Worm (Caenorhabditis elegans) whole organism, young adult: ENCODE data around the gene brd-1.

Experiments used
- B0035.1 ChIP-seq: sonication (generic microtip); optimal IDR thresholded peaks from 2 replicates; lab custom pipeline; 2016; ENCODE audit warnings: missing genetic modification characterization, mild to moderate bottlenecking, missing compliant biosample characterization, missing genotype, missing genetic modification reagents
- C06A6.2 ChIP-seq: fragments of 200-800 bp; sonication (Bioruptor generic); conservative IDR thresholded peaks from 2 replicates; pipeline ENCODE4 v1.3.6; 2022; ENCODE audit warnings: missing genetic modification characterization, missing compliant biosample characterization
- C17E4.6 ChIP-seq: fragments of 200-800 bp; sonication (Bioruptor generic); IDR thresholded peaks from 2 replicates; pipeline ENCODE4 v1.3.6; 2022; ENCODE audit warnings: missing genetic modification reagents, missing genetic modification characterization, missing compliant biosample characterization
- F23B12.7 ChIP-seq: sonication (generic microtip); optimal IDR thresholded peaks from 2 replicates; lab custom pipeline; 2017; ENCODE audit warnings: missing genetic modification characterization, mild to moderate bottlenecking, missing compliant biosample characterization, antibody characterized with exemption, moderate library complexity; ENCODE audit not compliant: insufficient read depth
- F33H1.4 ChIP-seq: fragments of 200-800 bp; sonication (Bioruptor generic); IDR thresholded peaks from 2 replicates; pipeline ENCODE4 v1.3.6; 2022; ENCODE audit warnings: missing genetic modification reagents, missing genetic modification characterization, missing compliant biosample characterization
- F52B5.7 ChIP-seq: sonication (generic microtip); optimal IDR thresholded peaks from 2 replicates; lab custom pipeline; 2016; ENCODE audit warnings: mild to moderate bottlenecking, missing genetic modification characterization, missing compliant biosample characterization
- F57A8.1 ChIP-seq: fragments of 200-800 bp; sonication (Bioruptor generic); optimal IDR thresholded peaks from 2 replicates; lab custom pipeline; 2018; ENCODE audit warnings: mild to moderate bottlenecking, missing genetic modification characterization, moderate library complexity, missing compliant biosample characterization
- F57C9.4 ChIP-seq: sonication (generic microtip); optimal IDR thresholded peaks from 2 replicates; lab custom pipeline; 2017; ENCODE audit warnings: mild to moderate bottlenecking, missing genetic modification characterization, missing compliant biosample characterization
- T07F8.4 ChIP-seq: sonication (generic microtip); optimal IDR thresholded peaks from 2 replicates; lab custom pipeline; 2016; ENCODE audit warnings: mild to moderate bottlenecking, missing genetic modification characterization, moderate library complexity, missing compliant biosample characterization
- Y53F4B.3 ChIP-seq: fragments of 200-800 bp; sonication (Bioruptor generic); IDR thresholded peaks from 2 replicates; pipeline ENCODE4 v1.3.6; 2022; ENCODE audit warnings: missing genetic modification reagents, missing genetic modification characterization, missing compliant biosample characterization
- Y56A3A.18 ChIP-seq: fragments of 200-800 bp; sonication (Bioruptor generic); IDR thresholded peaks from 2 replicates; pipeline ENCODE4 v1.3.6; 2022; ENCODE audit warnings: missing genetic modification reagents, missing genetic modification characterization, missing compliant biosample characterization
- Y79H2A.3 ChIP-seq: fragments of 200-800 bp; sonication (Bioruptor generic); conservative IDR thresholded peaks from 2 replicates; pipeline ENCODE4 v1.3.6; 2022; ENCODE audit warnings: missing genetic modification reagents, missing genetic modification characterization, missing compliant biosample characterization
- Y95B8A.8 ChIP-seq: fragments of 200-800 bp; sonication (Bioruptor generic); IDR thresholded peaks from 2 replicates; pipeline ENCODE4 v1.3.6; 2022; ENCODE audit warnings: missing genetic modification reagents, missing genetic modification characterization, missing compliant biosample characterization
- ZK185.1 ChIP-seq: sonication (generic microtip); optimal IDR thresholded peaks from 2 replicates; lab custom pipeline; 2016; ENCODE audit warnings: mild to moderate bottlenecking, missing genetic modification characterization, missing compliant biosample characterization; ENCODE audit not compliant: poor library complexity, severe bottlenecking
- ama-1 ChIP-seq, 3 experiments: fragments of 150-350 bp in 1 of 3; sonication (generic microtip) in 2 of 3; optimal IDR thresholded peaks; 2 replicates each; lab custom pipeline; 2014 to 2018; ENCODE audit warnings: missing biosample characterization in 2 of 3, missing genetic modification characterization in 2 of 3, missing genetic modification reagents in 2 of 3
- aptf-2 ChIP-seq: fragments of 200-800 bp; sonication (Bioruptor generic); conservative IDR thresholded peaks from 2 replicates; pipeline ENCODE4 v1.3.6; 2022; ENCODE audit warnings: missing genetic modification reagents, missing genetic modification characterization, missing compliant biosample characterization
- atf-7 ChIP-seq: sonication (generic microtip); optimal IDR thresholded peaks from 2 replicates; lab custom pipeline; 2017; ENCODE audit warnings: mild to moderate bottlenecking, missing genetic modification characterization, missing compliant biosample characterization
- athp-1 ChIP-seq: sonication (generic microtip); optimal IDR thresholded peaks from 2 replicates; lab custom pipeline; 2017; ENCODE audit warnings: mild to moderate bottlenecking, missing genetic modification characterization, missing compliant biosample characterization
- attf-3 ChIP-seq: fragments of 200-800 bp; sonication (Bioruptor generic); conservative IDR thresholded peaks from 2 replicates; pipeline ENCODE4 v1.3.6; 2022; ENCODE audit warnings: missing genetic modification reagents, missing genetic modification characterization, missing compliant biosample characterization
- bed-1 ChIP-seq: fragments of 200-800 bp; sonication (Bioruptor generic); IDR thresholded peaks from 2 replicates; pipeline ENCODE4 v1.3.6; 2022; ENCODE audit warnings: missing genetic modification reagents, missing genetic modification characterization, missing compliant biosample characterization
- cebp-1 ChIP-seq, 2 experiments: fragments of 200-800 bp in 1 of 2; sonication (Bioruptor generic) in 1 of 2; sonication (generic microtip) in 1 of 2; IDR thresholded peaks in 1 of 2; optimal IDR thresholded peaks in 1 of 2; 2 replicates each; pipeline versions ENCODE4 v1.3.6 to Lab custom; 2017 to 2022; ENCODE audit warnings: missing compliant biosample characterization in 2 of 2, missing genetic modification characterization in 2 of 2, mild to moderate bottlenecking in 1 of 2, missing genetic modification reagents in 1 of 2, moderate library complexity in 1 of 2
- cebp-2 ChIP-seq: fragments of 200-800 bp; sonication (Bioruptor generic); IDR thresholded peaks from 2 replicates; pipeline ENCODE4 v1.3.6; 2022; ENCODE audit warnings: missing genetic modification characterization, missing compliant biosample characterization
- ceh-100 ChIP-seq: fragments of 200-800 bp; sonication (Bioruptor generic); IDR thresholded peaks from 2 replicates; pipeline ENCODE4 v1.3.6; 2022; ENCODE audit warnings: missing genetic modification reagents, missing genetic modification characterization, missing compliant biosample characterization
- ceh-27 ChIP-seq: fragments of 200-800 bp; sonication (Bioruptor generic); optimal IDR thresholded peaks from 2 replicates; lab custom pipeline; 2018; ENCODE audit warnings: mild to moderate bottlenecking, missing genetic modification characterization, moderate library complexity, missing compliant biosample characterization
- ceh-40 ChIP-seq: fragments of 200-800 bp; sonication (Bioruptor generic); IDR thresholded peaks from 2 replicates; pipeline ENCODE4 v1.3.6; 2022; ENCODE audit warnings: missing genetic modification characterization, missing compliant biosample characterization
- ceh-58 ChIP-seq: fragments of 200-800 bp; sonication (Bioruptor generic); IDR thresholded peaks from 2 replicates; pipeline ENCODE4 v1.3.6; 2022; ENCODE audit warnings: missing genetic modification characterization, missing compliant biosample characterization
- ceh-79 ChIP-seq: sonication (generic microtip); optimal IDR thresholded peaks from 2 replicates; lab custom pipeline; 2017; ENCODE audit warnings: mild to moderate bottlenecking, missing genetic modification characterization, missing compliant biosample characterization
- die-1 ChIP-seq: sonication (generic microtip); optimal IDR thresholded peaks from 2 replicates; lab custom pipeline; 2016; ENCODE audit warnings: missing genotype, mild to moderate bottlenecking, missing genetic modification characterization, missing compliant biosample characterization
- dpl-1 ChIP-seq: fragments of 150-350 bp; optimal IDR thresholded peaks from 2 replicates; lab custom pipeline; 2014; ENCODE audit warnings: missing biosample characterization, missing genetic modification reagents, missing genetic modification characterization
- efl-1 ChIP-seq: fragments of 150-350 bp; optimal IDR thresholded peaks from 2 replicates; lab custom pipeline; 2014; ENCODE audit warnings: missing biosample characterization, missing genetic modification reagents, missing genetic modification characterization
- egl-18 ChIP-seq: fragments of 200-800 bp; sonication (Bioruptor generic); IDR thresholded peaks from 2 replicates; pipeline ENCODE4 v1.3.6; 2022; ENCODE audit warnings: missing genetic modification reagents, missing genetic modification characterization, missing compliant biosample characterization
- hlh-12 ChIP-seq: sonication (generic microtip); optimal IDR thresholded peaks from 2 replicates; lab custom pipeline; 2016; ENCODE audit warnings: missing genetic modification characterization, missing compliant biosample characterization
- hmg-20 ChIP-seq: fragments of 200-800 bp; sonication (Bioruptor generic); IDR thresholded peaks from 2 replicates; pipeline ENCODE4 v1.3.6; 2022; ENCODE audit warnings: missing genetic modification reagents, missing genetic modification characterization, missing compliant biosample characterization
- let-526 ChIP-seq: fragments of 200-800 bp; sonication (Bioruptor generic); IDR thresholded peaks from 2 replicates; pipeline ENCODE4 v1.3.6; 2022; ENCODE audit warnings: missing genetic modification reagents, missing genetic modification characterization, missing compliant biosample characterization
- lin-54 ChIP-seq: fragments of 200-800 bp; sonication (Bioruptor generic); optimal IDR thresholded peaks from 2 replicates; lab custom pipeline; 2018; ENCODE audit warnings: mild to moderate bottlenecking, missing genetic modification characterization, missing compliant biosample characterization
- madf-3 ChIP-seq: fragments of 200-800 bp; sonication (Bioruptor generic); IDR thresholded peaks from 2 replicates; pipeline ENCODE4 v1.3.6; 2022; ENCODE audit warnings: missing genetic modification reagents, missing genetic modification characterization, missing compliant biosample characterization
- mxl-1 ChIP-seq: sonication (generic microtip); optimal IDR thresholded peaks from 2 replicates; lab custom pipeline; 2016; ENCODE audit warnings: missing genetic modification characterization, missing compliant biosample characterization
- nhr-120 ChIP-seq: fragments of 200-800 bp; sonication (Bioruptor generic); IDR thresholded peaks from 2 replicates; pipeline ENCODE4 v1.3.6; 2022; ENCODE audit warnings: missing genetic modification characterization, missing compliant biosample characterization
- pha-4 ChIP-seq: fragments of 150-350 bp; sonication (generic microtip); optimal IDR thresholded peaks from 2 replicates; lab custom pipeline; 2014; ENCODE audit warnings: missing biosample characterization, missing genetic modification reagents, missing genetic modification characterization
- rcor-1 ChIP-seq: fragments of 200-800 bp; sonication (Bioruptor generic); IDR thresholded peaks from 2 replicates; pipeline ENCODE4 v1.3.6; 2022; ENCODE audit warnings: missing genetic modification reagents, missing genetic modification characterization, missing compliant biosample characterization
- tbp1 ChIP-seq: fragments of 200-800 bp; sonication (Bioruptor generic); optimal IDR thresholded peaks from 2 replicates; lab custom pipeline; 2018; ENCODE audit warnings: mild to moderate bottlenecking, missing genetic modification characterization, missing compliant biosample characterization
- tbx-9 ChIP-seq: sonication (generic microtip); optimal IDR thresholded peaks from 2 replicates; lab custom pipeline; 2016; ENCODE audit warnings: borderline replicate concordance, missing genetic modification characterization, inconsistent platforms, missing compliant biosample characterization
- tlf-1 ChIP-seq: fragments of 200-800 bp; sonication (Bioruptor generic); optimal IDR thresholded peaks from 2 replicates; lab custom pipeline; 2018; ENCODE audit warnings: mild to moderate bottlenecking, missing genetic modification characterization, missing compliant biosample characterization
- unc-130 ChIP-seq: sonication (generic microtip); optimal IDR thresholded peaks from 2 replicates; lab custom pipeline; 2016; ENCODE audit warnings: missing genetic modification reagents, missing genetic modification characterization, missing compliant biosample characterization
- zim-3 ChIP-seq: sonication (generic microtip); optimal IDR thresholded peaks from 2 replicates; lab custom pipeline; 2017; ENCODE audit warnings: mild to moderate bottlenecking, missing genetic modification characterization, moderate library complexity, missing compliant biosample characterization
- ztf-22 ChIP-seq: fragments of 200-800 bp; sonication (Bioruptor generic); optimal IDR thresholded peaks from 2 replicates; lab custom pipeline; 2018; ENCODE audit warnings: mild to moderate bottlenecking, missing genetic modification characterization, moderate library complexity, missing compliant biosample characterization
- ztf-25 ChIP-seq: fragments of 200-800 bp; sonication (Bioruptor generic); IDR thresholded peaks from 2 replicates; pipeline ENCODE4 v1.3.6; 2022; ENCODE audit warnings: missing genetic modification reagents, missing genetic modification characterization, missing compliant biosample characterization
- ztf-28 ChIP-seq: fragments of 200-800 bp; sonication (Bioruptor generic); IDR thresholded peaks from 2 replicates; pipeline ENCODE4 v1.3.6; 2022; ENCODE audit warnings: missing genetic modification reagents, missing genetic modification characterization, missing compliant biosample characterization
- ztf-6 ChIP-seq: fragments of 200-800 bp; sonication (Bioruptor generic); IDR thresholded peaks from 2 replicates; pipeline ENCODE4 v1.3.6; 2022; ENCODE audit warnings: missing genetic modification reagents, missing genetic modification characterization, missing compliant biosample characterization

The brd-1 gene

DNA sequence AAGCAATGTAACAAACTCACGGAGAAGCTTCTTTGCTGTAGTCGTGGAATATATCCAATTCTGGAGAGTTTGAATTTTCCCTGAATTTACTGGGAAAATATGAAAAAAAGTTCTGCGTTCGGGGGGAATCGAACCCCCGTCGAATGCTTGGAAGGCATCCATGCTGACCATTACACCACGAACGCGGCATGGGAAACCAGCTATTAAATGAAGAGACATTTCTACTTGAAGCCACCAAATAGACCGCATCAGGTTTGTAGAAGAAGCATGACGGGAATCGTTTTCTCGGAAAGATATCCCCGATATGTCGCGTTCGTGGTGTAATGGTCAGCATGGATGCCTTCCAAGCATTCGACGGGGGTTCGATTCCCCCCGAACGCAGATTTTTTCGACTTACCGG is 807 bp downstream of the brd-1 start (continued):
- 0 out of 2 replicates have a peak, but pooled peaks have one; percentile 3 for TF ChIP-seq ceh-58
- TF ChIP-seq zim-3: peak; percentile 10
- peak; percentile 21 for TF ChIP-seq T07F8.4 (tag; lab: Kevin White, UChicago)
- peak; percentile 19; the same call in 1 of the 2 replicates for TF ChIP-seq rcor-1 (GFP tag; lab: Robert Waterston, UW)
- no peak for TF ChIP-seq Y53F4B.3 (GFP tag; lab: Robert Waterston, UW)
- no peak for TF ChIP-seq tbx-9 (tag; lab: Kevin White, UChicago)
- no peak for TF ChIP-seq cebp-2 (GFP tag; lab: Robert Waterston, UW)
- no peak for TF ChIP-seq attf-3
- no peak for TF ChIP-seq C17E4.6 (GFP tag; lab: Robert Waterston, UW)
- TF ChIP-seq hlh-12: no peak
- TF ChIP-seq F57A8.1 (GFP tag; lab: Kevin White, UChicago): no peak
- TF ChIP-seq madf-3 (GFP tag; lab: Robert Waterston, UW): 0 out of 2 replicates have a peak, but pooled peaks have one; percentile 19
- TF ChIP-seq F52B5.7 (tag; lab: Kevin White, UChicago): no peak
- TF ChIP-seq athp-1 (tag; lab: Kevin White, UChicago): peak; percentile 38
- no peak for TF ChIP-seq ceh-79 (tag; lab: Kevin White, UChicago)
- no peak for TF ChIP-seq egl-18 (GFP tag; lab: Robert Waterston, UW)
- TF ChIP-seq ceh-100: no peak
- peak; percentile 15 for TF ChIP-seq lin-54
- TF ChIP-seq Y95B8A.8 (GFP tag; lab: Robert Waterston, UW): no peak
- no peak for TF ChIP-seq ama-1 (optimal IDR thresholded peaks at IDR 0.05; lab: Kevin White, UChicago)
- TF ChIP-seq ama-1 (GFP tag; optimal IDR thresholded peaks at IDR 0.05; lab: Kevin White, UChicago): peak in 1 of 2 experiments; percentile 48
- 0 out of 2 replicates have a peak, but pooled peaks have one; percentile 7 for TF ChIP-seq ztf-25 (GFP tag; lab: Robert Waterston, UW)
- TF ChIP-seq pha-4 (tag; lab: Kevin White, UChicago): no peak
- peak; percentile 52 for TF ChIP-seq ZK185.1 (tag; lab: Kevin White, UChicago)
- no peak for TF ChIP-seq B0035.1 (tag; lab: Kevin White, UChicago)
- TF ChIP-seq F57C9.4 (tag; lab: Kevin White, UChicago): no peak
- no peak for TF ChIP-seq ztf-22 (GFP tag; lab: Kevin White, UChicago)
- TF ChIP-seq atf-7 (tag; lab: Kevin White, UChicago): no peak
- TF ChIP-seq let-526 (GFP tag; lab: Robert Waterston, UW): peak; percentile 53; the same call in 1 of the 2 replicates
- no peak for TF ChIP-seq aptf-2
- no peak for TF ChIP-seq F33H1.4 (GFP tag; lab: Robert Waterston, UW)
- no peak for TF ChIP-seq ztf-6
- no peak for TF ChIP-seq hmg-20 (GFP tag; lab: Robert Waterston, UW)
- TF ChIP-seq mxl-1 (tag; lab: Kevin White, UChicago): peak; percentile 9
- TF ChIP-seq efl-1 (GFP tag; lab: Kevin White, UChicago): no peak
- peak; percentile 75 for TF ChIP-seq die-1 (tag; lab: Kevin White, UChicago)
- TF ChIP-seq Y79H2A.3 (GFP tag; lab: Robert Waterston, UW): no peak
- peak; percentile 91 for TF ChIP-seq tbp1
- TF ChIP-seq cebp-1 (GFP tag; IDR thresholded peaks at IDR 0.05; lab: Robert Waterston, UW): no peak
- peak; percentile 50 for TF ChIP-seq cebp-1 (tag; optimal IDR thresholded peaks at IDR 0.05; lab: Kevin White, UChicago)
- TF ChIP-seq ceh-27: no peak
- no peak for TF ChIP-seq C06A6.2
- no peak for TF ChIP-seq tlf-1 (GFP tag; lab: Kevin White, UChicago)
- no peak for TF ChIP-seq dpl-1
- peak; percentile 65 for TF ChIP-seq F23B12.7 (tag; lab: Kevin White, UChicago)
- no peak for TF ChIP-seq bed-1 (GFP tag; lab: Robert Waterston, UW)
- no peak for TF ChIP-seq Y56A3A.18 (GFP tag; lab: Robert Waterston, UW)
- TF ChIP-seq unc-130: no peak
- no peak for TF ChIP-seq ztf-28 (GFP tag; lab: Robert Waterston, UW)
- TF ChIP-seq nhr-120: no peak
- no peak for TF ChIP-seq ceh-40
